Fruit fly (Drosophila melanogaster) Kc167 (cell line): Measurements from ENCODE around the gene Cyp6d4.

Experiments used
- h ChIP-seq: fragments of >200 bp; optimal IDR thresholded peaks from 3 replicates; lab custom pipeline; 2018; ENCODE audit warnings: missing external identifiers
- psq ChIP-seq: fragments of >200 bp; optimal IDR thresholded peaks from 2 replicates; lab custom pipeline; 2017; ENCODE audit warnings: missing external identifiers
- ttk ChIP-seq: sonication (Bioruptor generic); optimal IDR thresholded peaks from 2 replicates; lab custom pipeline; 2017; ENCODE audit warnings: missing external identifiers

dm6 chr3R:22726771-22727455 is 28.8 kb downstream of the Cyp6d4 start, which contains the start of gene CG45049:
- TF ChIP-seq psq (lab: Kevin White, UChicago) (no peak), h (lab: Kevin White, UChicago) (no peak), ttk (no peak)
